Fruit fly (Drosophila melanogaster) whole organism, prepupa: Measurements from ENCODE around the gene CG3769.

ENCODE experiments used
- CG11294 ChIP-seq: fragments of 200-800 bp; sonication (Bioruptor generic); IDR thresholded peaks from 2 replicates; pipeline ENCODE4 v1.3.6; 2022; ENCODE audit warnings: missing biosample characterization, missing genetic modification characterization
- OdsH ChIP-seq: fragments of 200-800 bp; sonication (Bioruptor generic); optimal IDR thresholded peaks from 3 replicates; lab custom pipeline; 2016; ENCODE audit warnings: missing biosample characterization, missing genetic modification characterization
- fd59A ChIP-seq: fragments of 200-800 bp; sonication (Bioruptor generic); optimal IDR thresholded peaks from 2 replicates; lab custom pipeline; 2017; ENCODE audit warnings: missing biosample characterization, mild to moderate bottlenecking, missing genetic modification characterization, missing genetic modification reagents

DNA sequence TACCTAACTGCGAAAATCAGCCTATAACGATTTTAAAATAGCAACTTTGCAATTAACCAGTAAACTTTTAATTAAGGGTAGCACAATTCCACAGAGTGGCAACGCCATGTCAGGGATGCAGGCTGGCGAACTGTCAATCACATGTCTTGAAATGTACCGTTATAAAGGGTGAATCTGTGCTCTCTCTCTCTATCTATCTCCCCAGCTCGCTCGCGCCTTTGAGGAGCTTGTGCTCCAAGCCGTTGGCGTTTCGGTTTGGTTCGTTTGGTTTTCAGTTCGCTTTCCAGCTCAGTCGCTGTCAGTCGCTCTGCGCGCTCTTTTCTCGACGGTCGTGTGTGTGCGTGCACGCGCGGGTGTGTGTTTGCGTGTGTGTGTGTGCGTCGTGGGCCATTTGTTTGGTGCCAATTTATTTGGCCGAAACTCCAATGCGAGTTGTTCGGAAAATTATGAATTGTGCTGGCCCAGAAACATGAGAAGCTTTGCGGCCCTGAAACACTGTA lies 2.1 kb downstream of the CG3769 start, which contains the start of gene numb:
- no peak for TF ChIP-seq CG11294 (GFP tag; lab: Robert Waterston, UW)
- TF ChIP-seq fd59A (GFP tag; lab: Kevin White, UChicago): no peak
- TF ChIP-seq OdsH (GFP tag; lab: Kevin White, UChicago): no peak
